Worm (Caenorhabditis elegans): ENCODE data around the gene lro-1.

ce11 chrX:6250866-6251265 lies 21.0 kb upstream of the lro-1 start:
- TF ChIP-seq ref-1 (GFP tag; conservative IDR thresholded peaks at IDR 0.05) (no peak), ztf-23 (GFP tag; IDR thresholded peaks at IDR 0.05) (no peak), klf-2 (GFP tag; conservative IDR thresholded peaks at IDR 0.05) (no peak), med-1 (GFP tag; optimal IDR thresholded peaks at IDR 0.05; ENCODE audit: insufficient read depth) (no peak), T22C8.4 (GFP tag; IDR thresholded peaks at IDR 0.05) (no peak), ztf-29 (GFP tag; IDR thresholded peaks at IDR 0.05) (no peak), flt-1 (GFP tag; IDR thresholded peaks at IDR 0.05) (no peak), tab-1 (GFP tag; IDR thresholded peaks at IDR 0.05) (no peak), cog-1 (tag; optimal IDR thresholded peaks at IDR 0.05) (no peak)

All from whole organism, midembryonic.